Fruit fly (Drosophila melanogaster): Measurements from ENCODE around the gene Dysb.

The Dysb gene

dm6 chr3L:18904772-18905601, 37.4 kb downstream of the Dysb start, which contains the start of the genes CSN1b and Prp6:
Gene CSN1b (minus strand): TSS chr3L:18904930.
Gene Prp6 (plus strand): TSS chr3L:18905372.
- peak; percentile 7 for TF ChIP-seq psq (GFP tag; optimal IDR thresholded peaks at IDR 0.05)
- TF ChIP-seq ey (GFP tag; optimal IDR thresholded peaks at IDR 0.05): no peak
- peak; percentile 46 for TF ChIP-seq woc (GFP tag; optimal IDR thresholded peaks at IDR 0.05)

- no peak for TF ChIP-seq CrebA (GFP tag; optimal IDR thresholded peaks at IDR 0.05; ENCODE audit: borderline replicate concordance)
- no peak for TF ChIP-seq Dfd (GFP tag; optimal IDR thresholded peaks at IDR 0.05)
- no peak for TF ChIP-seq Dif (GFP tag; optimal IDR thresholded peaks at IDR 0.05; ENCODE audit: partially characterized antibody)
- TF ChIP-seq Vsx2 (GFP tag; optimal IDR thresholded peaks at IDR 0.05; ENCODE audit: partially characterized antibody): no peak
Measured at dm6 chr3L:18911082-18911481, 43.5 kb downstream of the Dysb start, which contains the start of gene Ir75d. Gene Ir75d (minus strand): TSS chr3L:18911182.

dm6 chr3L:18914100-18914683, 46.6 kb downstream of the Dysb start, which contains the start of gene COX6AL2:
Gene COX6AL2 (minus strand): TSS chr3L:18914150.
- no peak for TF ChIP-seq dsf (GFP tag; optimal IDR thresholded peaks at IDR 0.05; ENCODE audit: borderline replicate concordance)
- no peak for TF ChIP-seq fru (GFP tag; optimal IDR thresholded peaks at IDR 0.05)

dm6 chr3L:18916466-18916865, 48.9 kb downstream of the Dysb start:
- no peak for TF ChIP-seq tai (GFP tag; optimal IDR thresholded peaks at IDR 0.05)
- no peak for TF ChIP-seq Sp1 (GFP tag; optimal IDR thresholded peaks at IDR 0.05)
- TF ChIP-seq Jra (GFP tag; optimal IDR thresholded peaks at IDR 0.05): no peak
- TF ChIP-seq rgr (GFP tag; optimal IDR thresholded peaks at IDR 0.05): no peak
- TF ChIP-seq dl (GFP tag; optimal IDR thresholded peaks at IDR 0.05; ENCODE audit: insufficient read depth in 1 of 2, partially characterized antibody in 2 of 2): no peak
- no peak for TF ChIP-seq Vsx2 (GFP tag; optimal IDR thresholded peaks at IDR 0.05; ENCODE audit: partially characterized antibody)
- TF ChIP-seq br (GFP tag; optimal IDR thresholded peaks at IDR 0.05): no peak
- no peak for TF ChIP-seq h (GFP tag; optimal IDR thresholded peaks at IDR 0.05)
- TF ChIP-seq N (GFP tag; optimal IDR thresholded peaks at IDR 0.05): no peak
- TF ChIP-seq CG32264 (GFP tag; optimal IDR thresholded peaks at IDR 0.05): no peak

dm6 chr3L:18917281-18917680, 49.7 kb downstream of the Dysb start, which contains the start of gene CG6839:
Gene CG6839 (plus strand): TSS chr3L:18917581.
- TF ChIP-seq usp (GFP tag; optimal IDR thresholded peaks at IDR 0.05): no peak
- no peak for TF ChIP-seq jim (GFP tag; optimal IDR thresholded peaks at IDR 0.05)
- TF ChIP-seq Rel (GFP tag; optimal IDR thresholded peaks at IDR 0.05): no peak
- TF ChIP-seq Rel (tag; optimal IDR thresholded peaks at IDR 0.05): no peak

Data from whole organism, wandering third instar larva.